Worm (Caenorhabditis elegans): ENCODE results near the gene nduv-2.

- TF ChIP-seq egl-18 (GFP tag; IDR thresholded peaks at IDR 0.05), result no peak
- no peak for TF ChIP-seq nhr-80 (tag; optimal IDR thresholded peaks at IDR 0.05)
- peak; percentile 59 for TF ChIP-seq unc-62 (GFP tag; optimal IDR thresholded peaks at IDR 0.05)
- no peak for TF ChIP-seq B0261.1 (tag; optimal IDR thresholded peaks at IDR 0.05)
- TF ChIP-seq nhr-27 (tag; optimal IDR thresholded peaks at IDR 0.05), result no peak
- no peak for TF ChIP-seq unc-130 (GFP tag; optimal IDR thresholded peaks at IDR 0.05)
- TF ChIP-seq B0019.2 (GFP tag; conservative IDR thresholded peaks at IDR 0.05), result 0 out of 2 replicates have a peak, but pooled peaks have one; percentile 12
- TF ChIP-seq ama-1 (optimal IDR thresholded peaks at IDR 0.05), result no peak
- no peak for TF ChIP-seq ama-1 (GFP tag; optimal IDR thresholded peaks at IDR 0.05)
- no peak for TF ChIP-seq efl-1 (GFP tag; optimal IDR thresholded peaks at IDR 0.05)
Observed at ce11 chrV:13657841-13658338, 32.5 kb upstream of the nduv-2 start.

Data from whole organism, young adult.